Worm (Caenorhabditis elegans) whole organism, young adult: ENCODE data around the gene srx-135.

ENCODE experiments used
- B0261.1 ChIP-seq: sonication (generic microtip); optimal IDR thresholded peaks from 2 replicates; lab custom pipeline; 2016; ENCODE audit warnings: mild to moderate bottlenecking, missing genetic modification characterization, moderate library complexity, missing compliant biosample characterization
- B0336.3 ChIP-seq: fragments of 200-800 bp; sonication (Bioruptor generic); IDR thresholded peaks from 2 replicates; pipeline ENCODE4 v1.3.6; 2022; ENCODE audit warnings: missing genetic modification characterization, missing compliant biosample characterization
- C17E4.6 ChIP-seq: fragments of 200-800 bp; sonication (Bioruptor generic); IDR thresholded peaks from 2 replicates; pipeline ENCODE4 v1.3.6; 2022; ENCODE audit warnings: missing genetic modification reagents, missing genetic modification characterization, missing compliant biosample characterization
- F37B4.10 ChIP-seq: fragments of 200-800 bp; sonication (Bioruptor generic); IDR thresholded peaks from 2 replicates; pipeline ENCODE4 v1.3.6; 2022; ENCODE audit warnings: missing genetic modification characterization, missing compliant biosample characterization
- F39B2.1 ChIP-seq: fragments of 200-800 bp; sonication (Bioruptor generic); IDR thresholded peaks from 2 replicates; pipeline ENCODE4 v1.3.6; 2022; ENCODE audit warnings: missing genetic modification reagents, missing genetic modification characterization, missing compliant biosample characterization
- F52B5.7 ChIP-seq: sonication (generic microtip); optimal IDR thresholded peaks from 2 replicates; lab custom pipeline; 2016; ENCODE audit warnings: mild to moderate bottlenecking, missing genetic modification characterization, missing compliant biosample characterization
- K12H6.12 ChIP-seq: fragments of 200-800 bp; sonication (Bioruptor generic); optimal IDR thresholded peaks from 2 replicates; lab custom pipeline; 2018; ENCODE audit warnings: mild to moderate bottlenecking, missing genetic modification characterization, missing compliant biosample characterization
- T26A5.8 ChIP-seq: sonication (generic microtip); optimal IDR thresholded peaks from 2 replicates; lab custom pipeline; 2016; ENCODE audit warnings: missing genetic modification characterization, missing compliant biosample characterization
- Y67H2A.10 ChIP-seq: fragments of 200-800 bp; sonication (Bioruptor generic); conservative IDR thresholded peaks from 2 replicates; pipeline ENCODE4 v1.3.6; 2022; ENCODE audit warnings: missing genetic modification reagents, missing genetic modification characterization, missing compliant biosample characterization
- Y95B8A.8 ChIP-seq: fragments of 200-800 bp; sonication (Bioruptor generic); IDR thresholded peaks from 2 replicates; pipeline ENCODE4 v1.3.6; 2022; ENCODE audit warnings: missing genetic modification reagents, missing genetic modification characterization, missing compliant biosample characterization
- atf-7 ChIP-seq: sonication (generic microtip); optimal IDR thresholded peaks from 2 replicates; lab custom pipeline; 2017; ENCODE audit warnings: mild to moderate bottlenecking, missing genetic modification characterization, missing compliant biosample characterization
- attf-6 ChIP-seq: fragments of 200-800 bp; sonication (Bioruptor generic); IDR thresholded peaks from 2 replicates; pipeline ENCODE4 v1.3.6; 2022; ENCODE audit warnings: missing genetic modification reagents, missing genetic modification characterization, missing compliant biosample characterization
- bed-2 ChIP-seq: fragments of 200-800 bp; sonication (Bioruptor generic); IDR thresholded peaks from 2 replicates; pipeline ENCODE4 v1.3.6; 2022; ENCODE audit warnings: missing genetic modification reagents, missing genetic modification characterization, missing compliant biosample characterization
- ceh-100 ChIP-seq: fragments of 200-800 bp; sonication (Bioruptor generic); IDR thresholded peaks from 2 replicates; pipeline ENCODE4 v1.3.6; 2022; ENCODE audit warnings: missing genetic modification reagents, missing genetic modification characterization, missing compliant biosample characterization
- ceh-40 ChIP-seq: fragments of 200-800 bp; sonication (Bioruptor generic); IDR thresholded peaks from 2 replicates; pipeline ENCODE4 v1.3.6; 2022; ENCODE audit warnings: missing genetic modification characterization, missing compliant biosample characterization
- ceh-58 ChIP-seq: fragments of 200-800 bp; sonication (Bioruptor generic); IDR thresholded peaks from 2 replicates; pipeline ENCODE4 v1.3.6; 2022; ENCODE audit warnings: missing genetic modification characterization, missing compliant biosample characterization
- egl-18 ChIP-seq: fragments of 200-800 bp; sonication (Bioruptor generic); IDR thresholded peaks from 2 replicates; pipeline ENCODE4 v1.3.6; 2022; ENCODE audit warnings: missing genetic modification reagents, missing genetic modification characterization, missing compliant biosample characterization
- ekl-4 ChIP-seq: fragments of 200-800 bp; sonication (Bioruptor generic); IDR thresholded peaks from 2 replicates; pipeline ENCODE4 v1.3.6; 2022; ENCODE audit warnings: missing genetic modification reagents, missing genetic modification characterization, missing compliant biosample characterization
- fkh-3 ChIP-seq: sonication (generic microtip); optimal IDR thresholded peaks from 2 replicates; lab custom pipeline; 2016; ENCODE audit warnings: mild to moderate bottlenecking, missing genetic modification characterization, missing compliant biosample characterization
- him-1 ChIP-seq: sonication (generic microtip); optimal IDR thresholded peaks from 2 replicates; lab custom pipeline; 2016; ENCODE audit warnings: missing genotype, missing genetic modification reagents, missing genetic modification characterization, missing compliant biosample characterization
- hmg-20 ChIP-seq: fragments of 200-800 bp; sonication (Bioruptor generic); IDR thresholded peaks from 2 replicates; pipeline ENCODE4 v1.3.6; 2022; ENCODE audit warnings: missing genetic modification reagents, missing genetic modification characterization, missing compliant biosample characterization
- hsf-1 ChIP-seq: fragments of 200-800 bp; sonication (Bioruptor generic); IDR thresholded peaks from 2 replicates; pipeline ENCODE4 v1.3.6; 2022; ENCODE audit warnings: missing genetic modification reagents, missing genetic modification characterization, missing compliant biosample characterization
- let-526 ChIP-seq: fragments of 200-800 bp; sonication (Bioruptor generic); IDR thresholded peaks from 2 replicates; pipeline ENCODE4 v1.3.6; 2022; ENCODE audit warnings: missing genetic modification reagents, missing genetic modification characterization, missing compliant biosample characterization
- let-607 ChIP-seq, 2 experiments: fragments of 200-800 bp in 1 of 2; sonication (Bioruptor generic) in 1 of 2; sonication (generic microtip) in 1 of 2; optimal IDR thresholded peaks; 2 replicates each; lab custom pipeline; 2016 to 2018; ENCODE audit warnings: mild to moderate bottlenecking in 2 of 2, missing compliant biosample characterization in 2 of 2, missing genetic modification characterization in 2 of 2, moderate library complexity in 2 of 2, missing genotype in 1 of 2
- lin-35 ChIP-seq, 3 experiments: fragments of 150-350 bp in 2 of 3; sonication (generic microtip) in 1 of 3; optimal IDR thresholded peaks; 2 replicates each; lab custom pipeline; 2014 to 2018; ENCODE audit warnings: missing biosample characterization in 3 of 3, missing genetic modification characterization in 3 of 3, missing genetic modification reagents in 3 of 3
- lsy-27 ChIP-seq: sonication (generic microtip); optimal IDR thresholded peaks from 2 replicates; lab custom pipeline; 2017; ENCODE audit warnings: missing genetic modification characterization, mild to moderate bottlenecking, missing compliant biosample characterization, antibody characterized with exemption, missing genotype, borderline replicate concordance; ENCODE audit not compliant: insufficient read depth
- mcd-1 ChIP-seq: fragments of 200-800 bp; sonication (Bioruptor generic); IDR thresholded peaks from 2 replicates; pipeline ENCODE4 v1.3.6; 2022; ENCODE audit warnings: missing genetic modification reagents, missing genetic modification characterization, missing compliant biosample characterization
- mel-28 ChIP-seq: sonication (generic microtip); optimal IDR thresholded peaks from 2 replicates; lab custom pipeline; 2016; ENCODE audit warnings: borderline replicate concordance, mild to moderate bottlenecking, missing genetic modification characterization, missing compliant biosample characterization
- nfya-2 ChIP-seq: fragments of 200-800 bp; sonication (Bioruptor generic); IDR thresholded peaks from 2 replicates; pipeline ENCODE4 v1.3.6; 2022; ENCODE audit warnings: missing genetic modification reagents, missing genetic modification characterization, missing compliant biosample characterization
- nhr-27 ChIP-seq: fragments of 200-800 bp; sonication (Bioruptor generic); optimal IDR thresholded peaks from 2 replicates; lab custom pipeline; 2018; ENCODE audit warnings: mild to moderate bottlenecking, missing genetic modification characterization, moderate library complexity, missing compliant biosample characterization
- nhr-90 ChIP-seq: sonication (generic microtip); optimal IDR thresholded peaks from 2 replicates; lab custom pipeline; 2016; ENCODE audit warnings: missing genotype, mild to moderate bottlenecking, missing genetic modification characterization, missing compliant biosample characterization
- pbrm-1 ChIP-seq: fragments of 200-800 bp; sonication (Bioruptor generic); IDR thresholded peaks from 2 replicates; pipeline ENCODE4 v1.3.6; 2022; ENCODE audit warnings: missing genetic modification reagents, missing genetic modification characterization, missing compliant biosample characterization
- rpc-1 ChIP-seq, 2 experiments: fragments of 150-350 bp in 1 of 2; sonication (generic microtip) in 1 of 2; optimal IDR thresholded peaks; 2 replicates each; lab custom pipeline; 2014 to 2018; ENCODE audit warnings: missing biosample characterization in 1 of 2, missing genetic modification characterization in 1 of 2, missing genetic modification reagents in 1 of 2, missing genotype in 1 of 2
- sea-2 ChIP-seq: fragments of 200-800 bp; sonication (Bioruptor generic); IDR thresholded peaks from 2 replicates; pipeline ENCODE4 v1.3.6; 2022; ENCODE audit warnings: missing genetic modification characterization, missing compliant biosample characterization
- snpc-1.1 ChIP-seq: sonication (generic microtip); optimal IDR thresholded peaks from 2 replicates; lab custom pipeline; 2017; ENCODE audit warnings: missing genetic modification characterization, mild to moderate bottlenecking, missing compliant biosample characterization, antibody characterized with exemption, moderate library complexity, missing genotype, missing genetic modification reagents; ENCODE audit not compliant: insufficient read depth
- somi-1 ChIP-seq: fragments of 200-800 bp; sonication (Bioruptor generic); optimal IDR thresholded peaks from 2 replicates; lab custom pipeline; 2018; ENCODE audit warnings: mild to moderate bottlenecking, missing genetic modification characterization, missing compliant biosample characterization
- sptf-2 ChIP-seq: fragments of 200-800 bp; sonication (Bioruptor generic); optimal IDR thresholded peaks from 2 replicates; lab custom pipeline; 2018; ENCODE audit warnings: mild to moderate bottlenecking, missing genetic modification characterization, missing compliant biosample characterization
- tbp1 ChIP-seq: fragments of 200-800 bp; sonication (Bioruptor generic); optimal IDR thresholded peaks from 2 replicates; lab custom pipeline; 2018; ENCODE audit warnings: mild to moderate bottlenecking, missing genetic modification characterization, missing compliant biosample characterization
- tbx-9 ChIP-seq: sonication (generic microtip); optimal IDR thresholded peaks from 2 replicates; lab custom pipeline; 2016; ENCODE audit warnings: borderline replicate concordance, missing genetic modification characterization, inconsistent platforms, missing compliant biosample characterization
- ztf-25 ChIP-seq: fragments of 200-800 bp; sonication (Bioruptor generic); IDR thresholded peaks from 2 replicates; pipeline ENCODE4 v1.3.6; 2022; ENCODE audit warnings: missing genetic modification reagents, missing genetic modification characterization, missing compliant biosample characterization
- ztf-28 ChIP-seq: fragments of 200-800 bp; sonication (Bioruptor generic); IDR thresholded peaks from 2 replicates; pipeline ENCODE4 v1.3.6; 2022; ENCODE audit warnings: missing genetic modification reagents, missing genetic modification characterization, missing compliant biosample characterization
- ztf-3 ChIP-seq: fragments of 200-800 bp; sonication (Bioruptor generic); optimal IDR thresholded peaks from 2 replicates; lab custom pipeline; 2018; ENCODE audit warnings: mild to moderate bottlenecking, missing genetic modification characterization, missing compliant biosample characterization

Gene srx-135

ce11 chrV:13907557-13908104, 48.6 kb downstream of the srx-135 start (continued):
- no peak for TF ChIP-seq fkh-3
- TF ChIP-seq lin-35 (GFP tag; optimal IDR thresholded peaks at IDR 0.05; lab: Kevin White, UChicago) = peak in 1 of 3 experiments; percentile 55
- TF ChIP-seq ceh-40 (GFP tag; lab: Robert Waterston, UW) = 0 out of 2 replicates have a peak, but pooled peaks have one; percentile 61
- peak; percentile 88 for TF ChIP-seq mel-28 (tag; lab: Kevin White, UChicago)
- TF ChIP-seq tbx-9 (tag; lab: Kevin White, UChicago) = no peak
- no peak for TF ChIP-seq nfya-2
- TF ChIP-seq F39B2.1 (GFP tag; lab: Robert Waterston, UW) = no peak
- peak; percentile 71 for TF ChIP-seq attf-6
- peak; percentile 92 for TF ChIP-seq F52B5.7 (tag; lab: Kevin White, UChicago)
- TF ChIP-seq C17E4.6 (GFP tag; lab: Robert Waterston, UW) = 0 out of 2 replicates have a peak, but pooled peaks have one; percentile 34
- peak; percentile 55 for TF ChIP-seq K12H6.12 (tag; lab: Kevin White, UChicago)
- TF ChIP-seq sptf-2 (GFP tag; lab: Kevin White, UChicago) = no peak
- TF ChIP-seq ztf-3 (GFP tag; lab: Kevin White, UChicago) = peak; percentile 47
- TF ChIP-seq lsy-27 (tag; lab: Kevin White, UChicago) = no peak
- TF ChIP-seq mcd-1 (GFP tag; lab: Robert Waterston, UW) = peak; percentile 70
- TF ChIP-seq let-607 (tag; optimal IDR thresholded peaks at IDR 0.05; lab: Kevin White, UChicago) = peak; percentile 4 to 34
- TF ChIP-seq nhr-27 (tag; lab: Kevin White, UChicago) = no peak
- no peak for TF ChIP-seq egl-18 (GFP tag; lab: Robert Waterston, UW)
- peak; percentile 65; the same call in 1 of the 2 replicates for TF ChIP-seq hsf-1
- 0 out of 2 replicates have a peak, but pooled peaks have one; percentile 6 for TF ChIP-seq ztf-25
- peak; percentile 88 for TF ChIP-seq Y95B8A.8 (GFP tag; lab: Robert Waterston, UW)
- peak; percentile 62; the same call in 1 of the 2 replicates for TF ChIP-seq hmg-20 (GFP tag; lab: Robert Waterston, UW)
- TF ChIP-seq bed-2 = no peak
- TF ChIP-seq F37B4.10 = peak; percentile 93; the same call in 1 of the 2 replicates
- TF ChIP-seq B0261.1 (tag; lab: Kevin White, UChicago) = no peak
- no peak for TF ChIP-seq T26A5.8 (tag; lab: Kevin White, UChicago)
- TF ChIP-seq sea-2 = peak; percentile 22; the same call in 1 of the 2 replicates
- TF ChIP-seq Y67H2A.10 (GFP tag; lab: Robert Waterston, UW) = peak; percentile 54; the same call in 1 of the 2 replicates
- no peak for TF ChIP-seq snpc-1.1 (tag; lab: Kevin White, UChicago)
- TF ChIP-seq rpc-1 (optimal IDR thresholded peaks at IDR 0.05; lab: Kevin White, UChicago) = no peak
- no peak for TF ChIP-seq rpc-1 (tag; optimal IDR thresholded peaks at IDR 0.05; lab: Kevin White, UChicago)
- peak; percentile 90 for TF ChIP-seq atf-7
- TF ChIP-seq ekl-4 (GFP tag; lab: Robert Waterston, UW) = peak; percentile 68
- peak; percentile 84 for TF ChIP-seq let-526
- TF ChIP-seq ztf-28 = 0 out of 2 replicates have a peak, but pooled peaks have one; percentile 75
- peak; percentile 94 for TF ChIP-seq nhr-90 (tag; lab: Kevin White, UChicago)
- TF ChIP-seq him-1 = no peak
- peak; percentile 71 for TF ChIP-seq tbp1 (GFP tag; lab: Kevin White, UChicago)
- peak; percentile 96 for TF ChIP-seq B0336.3 (GFP tag; lab: Robert Waterston, UW)
- no peak for TF ChIP-seq ceh-58 (GFP tag; lab: Robert Waterston, UW)
- peak; percentile 88 for TF ChIP-seq somi-1 (GFP tag; lab: Kevin White, UChicago)
- TF ChIP-seq ceh-100 = peak; percentile 54; the same call in 1 of the 2 replicates
- TF ChIP-seq pbrm-1 = peak; percentile 61; the same call in 1 of the 2 replicates
